Worm (Caenorhabditis elegans): ENCODE measurements around the gene npp-8.

DNA sequence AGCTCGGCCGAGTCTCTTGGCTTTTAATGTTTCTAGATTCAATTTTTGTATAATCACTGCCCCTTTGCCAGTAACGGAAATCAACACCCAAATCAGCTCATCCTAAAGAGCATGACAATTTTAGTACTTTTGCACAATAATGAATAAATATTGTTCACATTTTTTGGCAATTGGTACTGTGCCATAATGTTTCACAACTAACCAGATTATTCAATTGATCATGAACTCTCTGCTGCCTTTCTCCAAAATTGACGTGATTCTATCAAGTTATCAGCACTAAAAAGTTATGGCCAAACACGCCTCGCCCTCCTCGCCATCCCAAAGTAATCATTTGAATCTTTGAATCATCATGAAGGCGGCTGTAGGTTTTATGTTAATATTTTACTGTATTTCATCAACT lies 33.7 kb downstream of the npp-8 start, which contains the start of gene hpo-6:
- TF ChIP-seq mab-5 (tag; optimal IDR thresholded peaks at IDR 0.05), result no peak
- no peak for TF ChIP-seq elt-3 (tag; optimal IDR thresholded peaks at IDR 0.05)
- TF ChIP-seq pha-4 (tag; optimal IDR thresholded peaks at IDR 0.05), result no peak
- TF ChIP-seq lsy-2 (tag; optimal IDR thresholded peaks at IDR 0.05), result no peak
- no peak for TF ChIP-seq elt-1 (tag; optimal IDR thresholded peaks at IDR 0.05; ENCODE audit: borderline replicate concordance, insufficient read depth)
- TF ChIP-seq nhr-12 (tag; optimal IDR thresholded peaks at IDR 0.05), result no peak
- no peak for TF ChIP-seq nhr-237 (tag; optimal IDR thresholded peaks at IDR 0.05)
- TF ChIP-seq unc-62 (GFP tag; optimal IDR thresholded peaks at IDR 0.05), result no peak
- TF ChIP-seq ztf-11 (tag; optimal IDR thresholded peaks at IDR 0.05), result no peak
- no peak for TF ChIP-seq ces-1 (GFP tag; optimal IDR thresholded peaks at IDR 0.05)
- no peak for TF ChIP-seq unc-39 (tag; optimal IDR thresholded peaks at IDR 0.05)
- no peak for TF ChIP-seq nhr-76 (tag; optimal IDR thresholded peaks at IDR 0.05)
- TF ChIP-seq nhr-28 (tag; optimal IDR thresholded peaks at IDR 0.05), result no peak
